Worm (Caenorhabditis elegans): ENCODE measurements around the gene mig-38.

Gene mig-38

DNA sequence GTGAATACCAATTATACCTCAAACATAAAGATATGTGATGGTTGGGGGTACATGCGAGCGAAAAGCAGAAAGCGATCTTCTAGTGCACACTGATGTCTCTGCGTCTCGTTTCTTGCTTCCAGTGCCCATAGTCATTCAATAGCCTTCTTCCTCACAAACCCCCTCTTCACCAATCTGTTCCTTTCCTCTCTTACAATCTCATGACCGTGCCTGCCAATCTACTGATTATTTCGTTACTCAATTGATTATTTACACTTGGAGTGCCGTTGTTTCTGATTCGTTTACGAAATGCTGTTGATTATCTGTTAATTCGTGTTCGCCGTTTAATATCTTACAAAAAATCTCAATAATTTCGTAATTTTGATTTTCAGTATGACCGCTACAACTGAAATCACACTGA lies 9.2 kb upstream of the mig-38 start:
- no peak for TF ChIP-seq aly-2 (tag; optimal IDR thresholded peaks at IDR 0.05)
- TF ChIP-seq nhr-129 (tag; optimal IDR thresholded peaks at IDR 0.05) = peak; percentile 10
- TF ChIP-seq nhr-21 (tag; optimal IDR thresholded peaks at IDR 0.05) = no peak
- TF ChIP-seq sem-4 (tag; optimal IDR thresholded peaks at IDR 0.05) = no peak
- no peak for TF ChIP-seq ZK546.5 (tag; optimal IDR thresholded peaks at IDR 0.05)

ce11 chrIV:11586484-11586883 lies 7.6 kb upstream of the mig-38 start:
- TF ChIP-seq lin-13 (GFP tag; optimal IDR thresholded peaks at IDR 0.05) (no peak), F13H6.1 (tag; optimal IDR thresholded peaks at IDR 0.05) (no peak), nhr-12 (tag; optimal IDR thresholded peaks at IDR 0.05) (no peak), R02D3.7 (tag; optimal IDR thresholded peaks at IDR 0.05) (no peak), lin-11 (tag; optimal IDR thresholded peaks at IDR 0.05) (no peak), ceh-16 (tag; optimal IDR thresholded peaks at IDR 0.05) (no peak)

DNA sequence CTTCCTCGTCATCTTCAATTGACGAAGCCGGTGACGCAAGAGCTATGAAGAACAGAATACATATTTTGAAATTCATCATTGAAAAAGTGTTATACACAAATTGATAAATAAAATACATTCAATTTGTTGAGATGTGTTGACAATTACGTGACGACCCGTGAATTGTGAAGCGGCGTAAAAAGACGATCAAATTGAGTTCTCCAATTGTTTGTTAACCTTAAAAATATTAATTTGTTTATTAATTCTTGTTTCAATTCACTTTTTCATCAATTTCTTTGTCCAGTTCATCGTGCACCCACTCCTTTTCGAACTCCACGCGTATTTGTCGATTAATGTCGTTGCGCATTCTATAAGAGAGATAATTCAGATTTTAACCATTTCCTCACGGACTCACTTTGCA lies 1.9 kb upstream of the mig-38 start, which contains the start of gene spe-36:
TSS of gene spe-36 (minus strand) at position 101 of the 400 bp plus-strand sequence.
- no peak for TF ChIP-seq nhr-23 (tag; optimal IDR thresholded peaks at IDR 0.05)
- TF ChIP-seq dmd-4 (tag; optimal IDR thresholded peaks at IDR 0.05) = no peak
- no peak for TF ChIP-seq ztf-11 (tag; optimal IDR thresholded peaks at IDR 0.05)
- no peak for TF ChIP-seq nhr-237 (tag; optimal IDR thresholded peaks at IDR 0.05)
- no peak for TF ChIP-seq crh-2 (tag; optimal IDR thresholded peaks at IDR 0.05)
- TF ChIP-seq elt-3 (tag; optimal IDR thresholded peaks at IDR 0.05) = no peak
- TF ChIP-seq elt-1 (tag; optimal IDR thresholded peaks at IDR 0.05) = no peak
- no peak for TF ChIP-seq nhr-21 (tag; optimal IDR thresholded peaks at IDR 0.05)
- no peak for TF ChIP-seq snpc-4 (tag; optimal IDR thresholded peaks at IDR 0.05)
- TF ChIP-seq lin-11 (tag; optimal IDR thresholded peaks at IDR 0.05) = no peak
- TF ChIP-seq sem-4 (tag; optimal IDR thresholded peaks at IDR 0.05) = no peak
- TF ChIP-seq ceh-82 (tag; optimal IDR thresholded peaks at IDR 0.05) = no peak
- no peak for TF ChIP-seq aly-2 (tag; optimal IDR thresholded peaks at IDR 0.05)
- TF ChIP-seq nhr-77 (tag; optimal IDR thresholded peaks at IDR 0.05) = no peak

DNA sequence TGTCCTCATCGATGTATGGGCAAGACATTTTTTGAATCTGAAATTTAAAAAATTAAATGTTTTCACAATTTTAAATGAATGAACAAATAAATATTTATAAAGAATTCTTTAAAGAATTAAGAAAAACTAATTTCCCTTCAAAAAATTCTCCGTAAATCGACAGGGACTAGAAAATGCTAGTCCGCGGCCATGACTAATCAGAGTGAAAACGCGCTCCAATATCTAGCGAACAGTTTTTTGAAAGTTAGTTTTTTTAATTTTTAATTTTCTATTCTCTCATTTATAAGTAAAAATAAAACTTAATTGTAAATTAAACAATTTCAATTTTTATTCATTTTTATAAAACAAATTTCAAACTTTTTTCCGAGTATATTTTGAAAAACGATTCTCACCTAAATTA lies 1.2 kb upstream of the mig-38 start:
- TF ChIP-seq sma-9 (GFP tag; optimal IDR thresholded peaks at IDR 0.05) (peak; percentile 51), sma-9 (tag; optimal IDR thresholded peaks at IDR 0.05) (no peak), elt-3 (tag; optimal IDR thresholded peaks at IDR 0.05) (no peak), F13H6.1 (tag; optimal IDR thresholded peaks at IDR 0.05) (no peak), lsy-2 (tag; optimal IDR thresholded peaks at IDR 0.05) (peak in 1 of 2 experiments; percentile 65), lin-13 (GFP tag; optimal IDR thresholded peaks at IDR 0.05) (peak; percentile 72), ZK546.5 (tag; optimal IDR thresholded peaks at IDR 0.05) (no peak), nhr-12 (tag; optimal IDR thresholded peaks at IDR 0.05) (no peak), mab-5 (tag; optimal IDR thresholded peaks at IDR 0.05) (no peak), ztf-1 (GFP tag; conservative IDR thresholded peaks at IDR 0.05) (no peak), snpc-4 (tag; optimal IDR thresholded peaks at IDR 0.05) (no peak), gmeb-1 (tag; optimal IDR thresholded peaks at IDR 0.05) (peak; percentile 7), aly-2 (tag; optimal IDR thresholded peaks at IDR 0.05) (no peak), blmp-1 (tag; optimal IDR thresholded peaks at IDR 0.05; ENCODE audit: insufficient read depth) (no peak), mbf-1 (tag; optimal IDR thresholded peaks at IDR 0.05) (no peak), elt-1 (tag; optimal IDR thresholded peaks at IDR 0.05) (no peak), lin-39 (tag; optimal IDR thresholded peaks at IDR 0.05) (no peak), ama-1 (optimal IDR thresholded peaks at IDR 0.05) (no peak), nhr-21 (tag; optimal IDR thresholded peaks at IDR 0.05) (no peak), unc-62 (GFP tag; optimal IDR thresholded peaks at IDR 0.05) (no peak), dmd-4 (tag; optimal IDR thresholded peaks at IDR 0.05) (no peak), egl-27 (tag; optimal IDR thresholded peaks at IDR 0.05) (no peak), unc-55 (GFP tag; optimal IDR thresholded peaks at IDR 0.05) (peak; percentile 79), sma-3 (GFP tag; optimal IDR thresholded peaks at IDR 0.05) (no peak), fos-1 (tag; optimal IDR thresholded peaks at IDR 0.05) (peak; percentile 53), nhr-25 (tag; optimal IDR thresholded peaks at IDR 0.05) (no peak), nhr-237 (tag; optimal IDR thresholded peaks at IDR 0.05) (no peak), crh-2 (tag; optimal IDR thresholded peaks at IDR 0.05) (peak; percentile 27), peb-1 (tag; optimal IDR thresholded peaks at IDR 0.05) (no peak), nhr-77 (tag; optimal IDR thresholded peaks at IDR 0.05) (no peak), ceh-16 (tag; optimal IDR thresholded peaks at IDR 0.05) (no peak), ztf-11 (tag; optimal IDR thresholded peaks at IDR 0.05) (no peak), zag-1 (tag; optimal IDR thresholded peaks at IDR 0.05) (no peak), ztf-4 (tag; optimal IDR thresholded peaks at IDR 0.05) (no peak), nhr-10 (tag; optimal IDR thresholded peaks at IDR 0.05) (no peak), Y55F3AM.14 (GFP tag; optimal IDR thresholded peaks at IDR 0.05) (no peak), C34F6.9 (tag; optimal IDR thresholded peaks at IDR 0.05) (peak; percentile 51), mdl-1 (tag; optimal IDR thresholded peaks at IDR 0.05) (no peak), lin-11 (tag; optimal IDR thresholded peaks at IDR 0.05) (no peak)
